Worm (Caenorhabditis elegans): Measurements from ENCODE around the gene pals-38.
A peak's percentile ranks its signal among the peaks of the same experiment; 100 is the strongest.

Gene pals-38

ce11 chrV:12410416-12411001, 36.3 kb downstream of the pals-38 start, which contains the start of gene hrg-2 (continued):
- TF ChIP-seq dve-1 (tag; optimal IDR thresholded peaks at IDR 0.05; ENCODE audit: insufficient read depth) = peak; percentile 11
- TF ChIP-seq egl-27 (tag; optimal IDR thresholded peaks at IDR 0.05) = no peak

DNA sequence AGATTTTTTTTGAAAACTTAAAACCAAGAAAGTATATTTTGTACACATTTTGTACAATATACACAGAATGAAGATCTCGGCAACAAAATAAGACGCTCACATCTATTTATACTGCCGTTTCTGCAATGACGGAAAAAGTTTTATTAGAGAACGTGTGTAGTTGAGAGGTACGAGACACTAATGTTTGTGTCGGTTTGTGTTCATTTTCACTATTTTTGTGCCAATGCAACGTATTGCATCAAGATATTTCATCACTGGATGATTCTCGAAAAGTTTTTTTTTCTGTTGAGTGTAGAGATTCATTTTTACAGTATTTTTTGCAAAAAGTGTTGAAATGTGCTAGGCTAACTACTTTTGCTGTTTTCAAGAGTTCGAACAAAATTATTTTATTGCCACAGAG, 37.8 kb downstream of the pals-38 start:
- TF ChIP-seq lsy-2 (tag; optimal IDR thresholded peaks at IDR 0.05) (peak in 1 of 2 experiments; percentile 33), mep-1 (tag; optimal IDR thresholded peaks at IDR 0.05) (peak; percentile 51), T20F7.1 (GFP tag; optimal IDR thresholded peaks at IDR 0.05) (peak; percentile 29), daf-16 (GFP tag; optimal IDR thresholded peaks at IDR 0.05) (peak in 1 of 2 experiments; percentile 21), daf-16 (tag; optimal IDR thresholded peaks at IDR 0.05) (peak; percentile 11), dve-1 (tag; optimal IDR thresholded peaks at IDR 0.05; ENCODE audit: insufficient read depth) (peak; percentile 14), nhr-28 (tag; optimal IDR thresholded peaks at IDR 0.05) (peak; percentile 91), set-16 (GFP tag; IDR thresholded peaks at IDR 0.05) (no peak), hlh-11 (tag; optimal IDR thresholded peaks at IDR 0.05) (peak; percentile 33), nhr-10 (tag; optimal IDR thresholded peaks at IDR 0.05) (no peak), nhr-6 (tag; optimal IDR thresholded peaks at IDR 0.05) (peak; percentile 26), ZK546.5 (tag; optimal IDR thresholded peaks at IDR 0.05) (no peak), mxl-2 (GFP tag; conservative IDR thresholded peaks at IDR 0.05) (no peak)

DNA sequence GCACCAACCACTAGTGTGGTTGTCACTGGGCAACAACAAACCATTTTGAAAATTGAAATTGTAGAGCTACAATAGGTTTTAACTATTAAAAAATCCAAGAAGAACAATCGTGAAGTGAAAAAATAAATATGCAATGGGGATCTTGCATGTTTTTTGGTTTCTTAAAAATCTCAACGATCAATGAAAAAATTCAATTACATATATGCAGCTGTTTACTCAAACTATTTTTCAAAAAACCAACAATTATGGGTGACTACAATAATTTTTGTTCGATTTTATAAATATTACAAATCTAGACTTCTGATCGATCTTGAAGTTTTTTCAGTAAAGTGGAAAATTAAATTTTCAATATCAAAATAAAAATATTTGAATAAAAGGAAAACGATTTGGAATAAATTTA, 38.3 kb downstream of the pals-38 start, which contains the start of gene cdr-4:
cdr-4 (minus strand) TSS at position 101 of the 400 bp plus-strand sequence.
- TF ChIP-seq tag-97 (GFP tag; IDR thresholded peaks at IDR 0.05) = no peak
- TF ChIP-seq zfp-3 (GFP tag; conservative IDR thresholded peaks at IDR 0.05) = no peak
- no peak for TF ChIP-seq daf-19 (GFP tag; conservative IDR thresholded peaks at IDR 0.05)
- no peak for TF ChIP-seq php-3 (GFP tag; IDR thresholded peaks at IDR 0.05)
- TF ChIP-seq unc-39 (tag; optimal IDR thresholded peaks at IDR 0.05) = no peak
- TF ChIP-seq ceh-28 (tag; optimal IDR thresholded peaks at IDR 0.05) = no peak

DNA sequence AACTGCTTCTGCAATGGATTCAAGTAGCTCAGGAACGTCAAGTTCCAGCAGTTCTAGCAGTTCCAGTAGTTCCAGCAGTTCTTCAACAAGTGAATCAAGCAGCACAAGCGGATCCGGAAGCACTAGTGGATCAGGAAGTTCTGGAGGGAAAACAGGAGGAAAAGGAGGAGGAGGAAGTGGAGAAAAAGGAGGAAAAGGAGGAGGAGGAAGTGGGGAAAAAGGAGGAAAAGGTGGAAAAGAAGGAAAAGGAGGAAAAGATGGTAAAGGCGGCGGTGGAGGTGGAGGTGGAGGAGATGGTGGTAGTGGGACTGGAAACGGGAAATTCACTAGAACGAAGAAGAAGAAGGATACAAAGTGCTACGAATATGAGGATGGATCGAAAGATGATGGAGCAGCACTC, 40.3 kb downstream of the pals-38 start:
- TF ChIP-seq daf-8 (GFP tag; IDR thresholded peaks at IDR 0.05) (no peak), Y105C5A.15 (GFP tag; IDR thresholded peaks at IDR 0.05) (0 out of 2 replicates have a peak, but pooled peaks have one; percentile 36), set-16 (GFP tag; IDR thresholded peaks at IDR 0.05) (peak; percentile 78; the same call in 1 of the 2 replicates), cey-2 (tag; optimal IDR thresholded peaks at IDR 0.05; ENCODE audit: borderline replicate concordance, insufficient read depth) (no peak), spr-1 (tag; optimal IDR thresholded peaks at IDR 0.05) (no peak), unc-62 (GFP tag; optimal IDR thresholded peaks at IDR 0.05 in 1 of 2) (peak in 1 of 2 experiments; percentile 82), unc-62 (tag; optimal IDR thresholded peaks at IDR 0.05) (no peak), gei-8 (GFP tag; optimal IDR thresholded peaks at IDR 0.05) (no peak), dmd-6 (GFP tag; IDR thresholded peaks at IDR 0.05) (no peak)

DNA sequence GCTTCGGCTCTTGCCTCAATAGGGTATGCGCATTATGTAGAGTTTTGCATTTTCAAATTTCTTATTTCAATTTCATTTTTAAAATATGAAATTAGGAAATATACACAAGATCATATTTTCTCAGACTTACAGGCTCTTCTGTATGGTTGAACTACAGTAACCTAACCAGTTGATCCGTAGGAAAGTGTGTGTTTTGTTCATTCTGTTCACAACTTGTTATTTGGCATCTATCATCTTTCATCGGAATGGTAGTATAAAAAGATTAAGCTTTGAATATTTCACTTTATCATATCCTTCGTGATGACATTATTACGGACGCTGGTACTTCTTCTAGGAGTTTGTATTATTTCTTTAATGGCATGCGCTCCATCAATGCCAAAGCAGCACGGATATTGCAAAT, 40.9 kb downstream of the pals-38 start, which contains the start of gene K01D12.10:
K01D12.10 (plus strand) TSS at position 301 of the 400 bp plus-strand sequence.
- no peak for TF ChIP-seq snpc-4 (tag; optimal IDR thresholded peaks at IDR 0.05)
- TF ChIP-seq ama-1 (optimal IDR thresholded peaks at IDR 0.05) = no peak
- TF ChIP-seq mdt-29 (GFP tag; IDR thresholded peaks at IDR 0.05) = no peak
- no peak for TF ChIP-seq hlh-30 (tag; optimal IDR thresholded peaks at IDR 0.05; ENCODE audit: insufficient read depth)
- TF ChIP-seq daf-19 (GFP tag; conservative IDR thresholded peaks at IDR 0.05) = no peak
- TF ChIP-seq spr-1 (tag; optimal IDR thresholded peaks at IDR 0.05) = no peak

DNA sequence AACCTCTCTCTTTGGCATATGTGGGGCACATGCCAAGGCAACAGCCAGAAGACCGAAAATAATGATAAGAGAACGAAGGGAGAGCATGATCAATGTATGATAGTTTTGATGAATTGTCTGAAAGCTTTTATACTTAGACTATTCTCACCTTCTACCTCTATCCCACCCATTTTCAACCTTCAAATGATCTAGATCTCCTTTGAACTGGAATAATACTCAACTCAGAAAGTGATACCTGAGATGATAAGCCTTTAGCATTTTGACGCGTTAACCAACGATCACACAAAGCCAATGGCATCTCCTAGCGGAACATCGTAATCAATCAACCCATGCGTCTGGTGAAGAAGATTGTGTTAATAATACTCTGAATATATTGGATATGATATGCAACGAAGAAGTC, 42.3 kb downstream of the pals-38 start, which contains the start of gene K01D12.9:
K01D12.9 (minus strand) TSS at position 101 of the 400 bp plus-strand sequence.
- TF ChIP-seq nhr-48 (tag; optimal IDR thresholded peaks at IDR 0.05) (peak; percentile 2), jun-1 (tag; optimal IDR thresholded peaks at IDR 0.05) (no peak)
